Fruit fly (Drosophila melanogaster): ENCODE results near the gene Tspo.

The Tspo gene

DNA sequence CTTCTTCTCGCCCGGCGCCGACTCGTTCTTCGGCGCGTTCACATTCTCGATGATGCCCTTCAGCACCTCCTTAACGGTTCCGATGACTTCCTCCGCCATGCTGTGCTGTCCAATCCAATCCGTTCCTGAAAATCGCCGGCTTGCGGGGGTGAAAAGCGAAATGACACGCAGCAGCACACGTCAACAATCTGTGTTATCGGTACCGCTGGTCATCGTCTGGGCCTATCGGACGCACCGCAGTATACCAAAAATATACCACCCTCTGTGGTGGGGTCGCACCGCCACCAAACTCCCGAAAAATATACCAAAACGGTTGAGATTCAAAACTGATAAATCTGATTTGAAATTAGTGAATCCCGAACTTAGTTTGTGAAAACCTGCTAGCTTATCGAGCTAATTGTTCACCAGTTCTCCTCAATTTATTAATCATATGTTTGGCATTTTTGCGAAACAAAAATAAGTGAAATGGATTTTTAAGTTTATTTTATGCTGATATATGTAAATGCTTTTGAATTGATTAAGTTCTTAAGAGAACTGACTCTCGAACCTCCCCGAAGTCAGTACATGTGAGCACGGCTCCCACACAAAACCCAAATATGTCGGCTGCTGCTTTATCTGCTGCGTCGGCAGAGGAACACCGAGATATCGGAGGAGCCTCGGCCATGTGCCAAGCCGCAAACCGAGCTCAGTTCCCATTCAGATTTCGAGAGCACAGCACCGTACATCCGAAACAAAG, 14.8 kb upstream of the Tspo start, which contains the start of the genes Spp and nAChRbeta3 (continued):
- TF ChIP-seq CG18011 (GFP tag; optimal IDR thresholded peaks at IDR 0.05) (no peak), gsb (GFP tag; IDR thresholded peaks at IDR 0.05) (no peak), croc (GFP tag; conservative IDR thresholded peaks at IDR 0.05) (no peak), NFAT (GFP tag; IDR thresholded peaks at IDR 0.05) (no peak), Usf (GFP tag; optimal IDR thresholded peaks at IDR 0.05) (no peak), schlank (tag; optimal IDR thresholded peaks at IDR 0.05) (no peak)

DNA sequence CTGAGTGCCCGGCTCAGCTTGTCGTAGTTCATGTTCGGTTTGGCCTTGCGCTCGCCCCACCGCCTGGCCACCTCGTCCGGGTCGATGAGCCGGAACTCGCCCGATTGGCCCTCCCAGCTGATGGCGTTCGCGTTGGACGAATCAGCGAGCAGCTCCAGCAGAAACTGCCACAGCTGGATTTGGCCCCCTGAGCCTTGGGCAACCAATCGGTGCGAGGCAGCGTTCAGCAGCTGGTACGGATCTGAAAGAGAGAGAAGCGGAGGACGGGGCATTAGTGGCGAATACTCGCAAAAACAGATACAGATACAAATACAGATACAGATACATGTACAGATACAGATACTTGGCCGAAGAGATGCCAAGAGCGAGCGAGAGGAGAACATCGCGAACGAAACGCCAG, 11.4 kb upstream of the Tspo start:
- no peak for TF ChIP-seq CG8765 (GFP tag; IDR thresholded peaks at IDR 0.05)
- TF ChIP-seq dm (GFP tag; optimal IDR thresholded peaks at IDR 0.05), result no peak
- peak; percentile 36 for TF ChIP-seq cg (GFP tag; optimal IDR thresholded peaks at IDR 0.05)
- no peak for TF ChIP-seq kay (GFP tag; optimal IDR thresholded peaks at IDR 0.05)
- no peak for TF ChIP-seq tgo (GFP tag; IDR thresholded peaks at IDR 0.05)
- no peak for TF ChIP-seq E2f2 (GFP tag; IDR thresholded peaks at IDR 0.05)
- TF ChIP-seq pnt (GFP tag; optimal IDR thresholded peaks at IDR 0.05), result no peak
- TF ChIP-seq HLHmδ (GFP tag; optimal IDR thresholded peaks at IDR 0.05), result no peak
- no peak for TF ChIP-seq CG13287 (GFP tag; IDR thresholded peaks at IDR 0.05; ENCODE audit: partially characterized antibody)
- no peak for TF ChIP-seq ems (GFP tag; optimal IDR thresholded peaks at IDR 0.05)
- no peak for TF ChIP-seq wdn (GFP tag; IDR thresholded peaks at IDR 0.05)
- no peak for TF ChIP-seq CG15011 (GFP tag; optimal IDR thresholded peaks at IDR 0.05)
- 0 out of 4 replicates have a peak, but pooled peaks have one; percentile 13 for TF ChIP-seq chinmo (GFP tag; IDR thresholded peaks at IDR 0.05; ENCODE audit: partially characterized antibody)
- no peak for TF ChIP-seq ase (GFP tag; IDR thresholded peaks at IDR 0.05)
- TF ChIP-seq CG8388 (GFP tag; optimal IDR thresholded peaks at IDR 0.05), result no peak
- TF ChIP-seq Nf-YB (GFP tag; optimal IDR thresholded peaks at IDR 0.05), result peak; percentile 93
- no peak for TF ChIP-seq CG12071 (GFP tag; optimal IDR thresholded peaks at IDR 0.05)
- no peak for TF ChIP-seq sqz (GFP tag; optimal IDR thresholded peaks at IDR 0.05)
- TF ChIP-seq Deaf1 (tag; optimal IDR thresholded peaks at IDR 0.05), result peak; percentile 33
- no peak for TF ChIP-seq Gsc (GFP tag; IDR thresholded peaks at IDR 0.05)
- peak; percentile 18 for TF ChIP-seq CG1832 (GFP tag; optimal IDR thresholded peaks at IDR 0.05)
- peak; percentile 96 for TF ChIP-seq Nf-YC (tag; optimal IDR thresholded peaks at IDR 0.05)
- no peak for TF ChIP-seq Dfd (GFP tag; optimal IDR thresholded peaks at IDR 0.05)
- TF ChIP-seq CG3995 (GFP tag; optimal IDR thresholded peaks at IDR 0.05), result no peak
- peak; percentile 61 for TF ChIP-seq Ets65A (GFP tag)
- TF ChIP-seq Hr78 (GFP tag; optimal IDR thresholded peaks at IDR 0.05), result no peak

DNA sequence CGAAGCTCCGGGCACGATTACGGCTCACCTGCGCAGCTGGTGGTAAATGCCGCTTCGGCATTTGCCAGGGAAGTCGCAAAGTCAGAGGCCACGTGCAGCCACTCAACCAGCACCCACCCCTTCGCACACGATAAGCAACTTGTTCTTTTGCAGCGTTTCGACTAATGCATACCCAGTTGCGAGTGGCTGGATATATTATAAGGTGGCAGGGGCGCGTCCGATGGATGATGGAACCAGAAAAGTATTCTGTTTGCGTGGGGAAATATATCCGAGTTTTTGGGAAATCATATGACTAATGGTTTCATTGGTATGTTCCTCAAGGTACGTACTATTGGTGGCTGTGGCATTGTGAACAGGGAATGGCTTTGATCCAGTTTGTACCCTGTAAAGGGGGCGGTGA, 9.8 kb upstream of the Tspo start:
- TF ChIP-seq bbx (GFP tag; IDR thresholded peaks at IDR 0.05; ENCODE audit: partially characterized antibody), result peak; percentile 54; the same call in 1 of the 2 replicates
- TF ChIP-seq Hey (tag; optimal IDR thresholded peaks at IDR 0.05), result peak; percentile 90
- TF ChIP-seq Xrp1 (GFP tag; IDR thresholded peaks at IDR 0.05), result no peak
- peak; percentile 46; the same call in 1 of the 2 replicates for TF ChIP-seq tna (GFP tag; IDR thresholded peaks at IDR 0.05; ENCODE audit: partially characterized antibody)
- no peak for TF ChIP-seq HLH54F (GFP tag; optimal IDR thresholded peaks at IDR 0.05)
- no peak for TF ChIP-seq pan (optimal IDR thresholded peaks at IDR 0.05)
- TF ChIP-seq pan (GFP tag; optimal IDR thresholded peaks at IDR 0.05 in 1 of 2, IDR thresholded peaks at IDR 0.05 in 1 of 2), result peak in 1 of 2 experiments; percentile 17
- TF ChIP-seq inv (GFP tag; IDR thresholded peaks at IDR 0.05; ENCODE audit: partially characterized antibody), result peak; percentile 36; the same call in 1 of the 2 replicates
- TF ChIP-seq ato (GFP tag; IDR thresholded peaks at IDR 0.05; ENCODE audit: partially characterized antibody), result peak; percentile 48; the same call in 1 of the 2 replicates
- TF ChIP-seq CG7963 (GFP tag; IDR thresholded peaks at IDR 0.05; ENCODE audit: partially characterized antibody), result peak; percentile 77
- no peak for TF ChIP-seq fu2 (GFP tag; optimal IDR thresholded peaks at IDR 0.05)
- TF ChIP-seq Scr (GFP tag; IDR thresholded peaks at IDR 0.05; ENCODE audit: partially characterized antibody), result 0 out of 2 replicates have a peak, but pooled peaks have one; percentile 31
- TF ChIP-seq H2.0 (GFP tag; IDR thresholded peaks at IDR 0.05), result no peak
- TF ChIP-seq Dref (GFP tag; IDR thresholded peaks at IDR 0.05), result no peak
- TF ChIP-seq Nf-YC (tag; optimal IDR thresholded peaks at IDR 0.05), result peak; percentile 39
- TF ChIP-seq CG14860 (GFP tag; IDR thresholded peaks at IDR 0.05; ENCODE audit: partially characterized antibody), result peak; percentile 73
- peak; percentile 50 for TF ChIP-seq Med (GFP tag)
